Worm (Caenorhabditis elegans): Measurements from ENCODE around the gene srh-171.

ce11 chrV:19961971-19962370, 3.5 kb upstream of the srh-171 start:
- TF ChIP-seq fkh-10 (GFP tag; optimal IDR thresholded peaks at IDR 0.05) (no peak), ceh-24 (tag; optimal IDR thresholded peaks at IDR 0.05) (no peak), ceh-22 (tag; optimal IDR thresholded peaks at IDR 0.05) (no peak), zip-5 (tag; optimal IDR thresholded peaks at IDR 0.05) (no peak), unc-55 (GFP tag; optimal IDR thresholded peaks at IDR 0.05) (no peak), ama-1 (optimal IDR thresholded peaks at IDR 0.05) (no peak), nfya-1 (tag; optimal IDR thresholded peaks at IDR 0.05) (no peak), dmd-4 (tag; optimal IDR thresholded peaks at IDR 0.05; ENCODE audit: borderline replicate concordance) (no peak), nhr-11 (tag; optimal IDR thresholded peaks at IDR 0.05) (no peak), nhr-232 (tag; optimal IDR thresholded peaks at IDR 0.05) (no peak), unc-86 (tag; optimal IDR thresholded peaks at IDR 0.05) (no peak), tbx-2 (tag; optimal IDR thresholded peaks at IDR 0.05) (no peak)
